Worm (Caenorhabditis elegans) whole organism, L4 larva: Measurements from ENCODE around the gene ekl-5.

ENCODE experiments used
- D1046.2 ChIP-seq: fragments of 200-800 bp; sonication (Bioruptor generic); IDR thresholded peaks from 2 replicates; pipeline ENCODE4 v1.3.6; 2022; ENCODE audit warnings: missing genetic modification characterization, missing compliant biosample characterization
- F26F4.8 ChIP-seq: fragments of 200-800 bp; sonication (Bioruptor generic); conservative IDR thresholded peaks from 2 replicates; pipeline ENCODE4 v1.3.6; 2022; ENCODE audit warnings: missing genetic modification characterization, missing compliant biosample characterization
- F44E2.7 ChIP-seq: fragments of 200-800 bp; sonication (Bioruptor generic); IDR thresholded peaks from 2 replicates; pipeline ENCODE4 v2.1.2; 2022; ENCODE audit warnings: missing genetic modification characterization, missing compliant biosample characterization
- T20F7.1 ChIP-seq: fragments of 200-800 bp; sonication (Bioruptor generic); optimal IDR thresholded peaks from 2 replicates; lab custom pipeline; 2018; ENCODE audit warnings: mild to moderate bottlenecking, missing genetic modification characterization, missing compliant biosample characterization
- Y105C5A.15 ChIP-seq: fragments of 200-800 bp; sonication (Bioruptor generic); IDR thresholded peaks from 2 replicates; pipeline ENCODE4 v1.3.6; 2022; ENCODE audit warnings: missing genetic modification characterization, missing compliant biosample characterization
- ama-1 ChIP-seq: fragments of 150-350 bp; optimal IDR thresholded peaks from 2 replicates; lab custom pipeline; 2014; ENCODE audit warnings: inconsistent platforms, mixed read lengths
- ceh-28 ChIP-seq: fragments of 150-350 bp; optimal IDR thresholded peaks from 2 replicates; lab custom pipeline; 2014; ENCODE audit warnings: missing biosample characterization, missing genetic modification reagents, missing genetic modification characterization
- ceh-44 ChIP-seq: fragments of 200-800 bp; sonication (Bioruptor generic); IDR thresholded peaks from 2 replicates; pipeline ENCODE4 v1.3.6; 2022; ENCODE audit warnings: missing genetic modification reagents, missing genetic modification characterization, missing compliant biosample characterization
- ctbp-1 ChIP-seq: fragments of 200-800 bp; sonication (Bioruptor generic); IDR thresholded peaks from 2 replicates; pipeline ENCODE4 v1.3.6; 2022; ENCODE audit warnings: missing genetic modification reagents, missing genetic modification characterization, missing compliant biosample characterization
- daf-16 ChIP-seq, 3 experiments: sonication (generic microtip); optimal IDR thresholded peaks; 2 replicates each; lab custom pipeline; 2016 to 2017; ENCODE audit warnings: missing genetic modification characterization in 3 of 3, missing genetic modification reagents in 3 of 3, mild to moderate bottlenecking in 2 of 3, missing compliant biosample characterization in 2 of 3, missing biosample characterization in 1 of 3, moderate library complexity in 1 of 3
- dmd-6 ChIP-seq: fragments of 200-800 bp; sonication (Bioruptor generic); IDR thresholded peaks from 2 replicates; pipeline ENCODE4 v1.3.6; 2022; ENCODE audit warnings: missing genetic modification reagents, missing genetic modification characterization, missing compliant biosample characterization
- duxl-1 ChIP-seq: sonication (generic microtip); optimal IDR thresholded peaks from 2 replicates; lab custom pipeline; 2016; ENCODE audit warnings: mild to moderate bottlenecking, missing genetic modification characterization, moderate library complexity, missing compliant biosample characterization; ENCODE audit not compliant: poor library complexity
- egl-43 ChIP-seq: fragments of 200-800 bp; sonication (Bioruptor generic); IDR thresholded peaks from 2 replicates; pipeline ENCODE4 v1.3.6; 2022; ENCODE audit warnings: missing genetic modification reagents, missing genetic modification characterization, missing compliant biosample characterization
- fos-1 ChIP-seq: fragments of 150-350 bp; optimal IDR thresholded peaks from 2 replicates; lab custom pipeline; 2014; ENCODE audit warnings: missing biosample characterization, missing genetic modification characterization
- gei-8 ChIP-seq: fragments of 200-800 bp; sonication (Bioruptor generic); optimal IDR thresholded peaks from 2 replicates; lab custom pipeline; 2018; ENCODE audit warnings: mild to moderate bottlenecking, missing genetic modification characterization, missing compliant biosample characterization
- hmg-1.1 ChIP-seq: fragments of 200-800 bp; sonication (Bioruptor generic); IDR thresholded peaks from 2 replicates; pipeline ENCODE4 v1.3.6; 2022; ENCODE audit warnings: missing genetic modification reagents, missing genetic modification characterization, missing compliant biosample characterization
- lin-13 ChIP-seq: fragments of 150-350 bp; optimal IDR thresholded peaks from 2 replicates; lab custom pipeline; 2014; ENCODE audit warnings: missing biosample characterization, missing genetic modification reagents, missing genetic modification characterization
- lin-29 ChIP-seq: fragments of 200-800 bp; sonication (Bioruptor generic); IDR thresholded peaks from 2 replicates; pipeline ENCODE4 v1.3.6; 2022; ENCODE audit warnings: missing genetic modification reagents, missing genetic modification characterization, missing compliant biosample characterization
- lin-39 ChIP-seq: fragments of 150-350 bp; optimal IDR thresholded peaks from 2 replicates; lab custom pipeline; 2014; ENCODE audit warnings: missing biosample characterization, missing genetic modification reagents, missing genetic modification characterization
- lir-3 ChIP-seq: sonication (generic microtip); optimal IDR thresholded peaks from 2 replicates; lab custom pipeline; 2016; ENCODE audit warnings: mild to moderate bottlenecking, missing genetic modification characterization, missing compliant biosample characterization
- lsy-2 ChIP-seq, 2 experiments: fragments of 150-350 bp in 1 of 2; sonication (generic microtip) in 1 of 2; optimal IDR thresholded peaks; 2 replicates each; lab custom pipeline; 2014 to 2017; ENCODE audit warnings: missing biosample characterization in 2 of 2, missing genetic modification characterization in 2 of 2
- mdt-29 ChIP-seq: fragments of 200-800 bp; sonication (Bioruptor generic); IDR thresholded peaks from 2 replicates; pipeline ENCODE4 v1.3.6; 2022; ENCODE audit warnings: missing genetic modification reagents, missing genetic modification characterization, missing compliant biosample characterization
- mes-2 ChIP-seq: sonication (generic microtip); optimal IDR thresholded peaks from 2 replicates; lab custom pipeline; 2016; ENCODE audit warnings: missing genotype, mild to moderate bottlenecking, missing genetic modification characterization, missing compliant biosample characterization; ENCODE audit not compliant: poor library complexity, severe bottlenecking
- mxl-2 ChIP-seq: fragments of 200-800 bp; sonication (Bioruptor generic); conservative IDR thresholded peaks from 2 replicates; pipeline ENCODE4 v1.3.6; 2022; ENCODE audit warnings: missing genetic modification reagents, missing genetic modification characterization, missing compliant biosample characterization
- nhr-10 ChIP-seq: fragments of 150-350 bp; optimal IDR thresholded peaks from 2 replicates; lab custom pipeline; 2014; ENCODE audit warnings: missing biosample characterization, missing genetic modification characterization
- nhr-237 ChIP-seq: sonication (generic microtip); optimal IDR thresholded peaks from 2 replicates; lab custom pipeline; 2017; ENCODE audit warnings: missing biosample characterization, missing genetic modification characterization
- nhr-28 ChIP-seq: fragments of 150-350 bp; optimal IDR thresholded peaks from 2 replicates; lab custom pipeline; 2014; ENCODE audit warnings: missing biosample characterization, missing genetic modification characterization
- nhr-41 ChIP-seq: fragments of 200-800 bp; sonication (Bioruptor generic); IDR thresholded peaks from 2 replicates; pipeline ENCODE4 v1.3.6; 2022; ENCODE audit warnings: missing genetic modification reagents, missing genetic modification characterization, missing compliant biosample characterization
- nhr-6 ChIP-seq: fragments of 150-350 bp; optimal IDR thresholded peaks from 2 replicates; lab custom pipeline; 2014; ENCODE audit warnings: missing biosample characterization, missing genetic modification characterization
- php-3 ChIP-seq: fragments of 200-800 bp; sonication (Bioruptor generic); IDR thresholded peaks from 2 replicates; pipeline ENCODE4 v1.3.6; 2022; ENCODE audit warnings: missing genetic modification reagents, missing genetic modification characterization, missing compliant biosample characterization
- saeg-2 ChIP-seq: fragments of 200-800 bp; sonication (Bioruptor generic); IDR thresholded peaks from 2 replicates; pipeline ENCODE4 v1.3.6; 2022; ENCODE audit warnings: missing genetic modification reagents, missing genetic modification characterization, missing compliant biosample characterization
- set-16 ChIP-seq: fragments of 200-800 bp; sonication (Bioruptor generic); IDR thresholded peaks from 2 replicates; pipeline ENCODE4 v1.3.6; 2022; ENCODE audit warnings: missing genetic modification reagents, missing genetic modification characterization, missing compliant biosample characterization
- snpc-1.2 ChIP-seq: fragments of 200-800 bp; sonication (Bioruptor generic); IDR thresholded peaks from 2 replicates; pipeline ENCODE4 v1.3.6; 2022; ENCODE audit warnings: missing genetic modification reagents, missing genetic modification characterization, missing compliant biosample characterization
- snpc-4 ChIP-seq: fragments of 150-350 bp; optimal IDR thresholded peaks from 2 replicates; lab custom pipeline; 2014; ENCODE audit warnings: missing biosample characterization, missing genetic modification characterization
- spr-1 ChIP-seq: sonication (generic microtip); optimal IDR thresholded peaks from 2 replicates; lab custom pipeline; 2016; ENCODE audit warnings: mild to moderate bottlenecking, missing genetic modification characterization, missing compliant biosample characterization
- unc-39 ChIP-seq: sonication (generic microtip); optimal IDR thresholded peaks from 2 replicates; lab custom pipeline; 2017; ENCODE audit warnings: missing biosample characterization, missing genetic modification characterization
- unc-62 ChIP-seq, 3 experiments: fragments of 150-350 bp in 1 of 3; sonication (generic microtip); optimal IDR thresholded peaks in 2 of 3; peaks in 1 of 3; 1 replicate in 1 of 3; 2 replicates in 2 of 3; lab custom pipeline; 2014 to 2017; ENCODE audit warnings: missing biosample characterization in 3 of 3, missing genetic modification characterization in 3 of 3, missing genetic modification reagents in 3 of 3, missing genotype in 1 of 3
- zag-1 ChIP-seq: fragments of 150-350 bp; optimal IDR thresholded peaks from 2 replicates; lab custom pipeline; 2014; ENCODE audit warnings: missing biosample characterization, missing genetic modification characterization
- zfp-2 ChIP-seq: sonication (generic microtip); optimal IDR thresholded peaks from 2 replicates; lab custom pipeline; 2016; ENCODE audit warnings: mild to moderate bottlenecking, missing genetic modification characterization, missing compliant biosample characterization
- zfp-3 ChIP-seq: fragments of 200-800 bp; sonication (Bioruptor generic); conservative IDR thresholded peaks from 2 replicates; pipeline ENCODE4 v1.3.6; 2022; ENCODE audit warnings: missing genetic modification reagents, missing genetic modification characterization, missing compliant biosample characterization
- ztf-7 ChIP-seq: fragments of 150-350 bp; optimal IDR thresholded peaks from 2 replicates; lab custom pipeline; 2014; ENCODE audit warnings: missing biosample characterization, missing genetic modification characterization

Gene ekl-5

DNA sequence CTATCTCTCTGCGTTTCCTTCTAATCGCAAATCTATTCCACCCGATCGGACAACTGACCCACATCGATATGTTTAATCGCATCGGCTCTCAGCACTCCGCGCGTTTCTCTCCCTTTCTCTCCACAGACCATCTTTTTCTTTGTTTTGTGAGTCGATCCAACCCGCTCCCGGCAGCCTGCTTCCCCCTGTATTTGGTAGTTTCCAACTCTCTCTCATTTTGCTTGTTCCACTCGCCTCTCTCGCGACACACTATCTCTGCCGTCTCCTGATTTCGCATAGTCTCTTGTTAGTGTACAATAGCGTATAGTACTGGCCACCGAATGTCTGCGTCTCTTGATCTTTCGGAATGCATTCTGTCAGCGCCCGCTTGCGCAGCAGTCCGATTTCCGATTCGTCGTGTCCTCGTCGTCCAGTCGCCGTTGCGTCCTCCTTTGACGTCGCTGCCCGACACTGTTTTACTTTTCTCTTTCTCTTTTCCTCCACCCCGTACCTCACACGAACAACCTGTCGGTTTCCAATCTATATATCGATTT is 33.7 kb upstream of the ekl-5 start (continued):
- TF ChIP-seq ceh-44 (GFP tag; lab: Robert Waterston, UW) (no peak), zag-1 (no peak), mes-2 (tag; lab: Kevin White, UChicago) (peak; percentile 50), egl-43 (GFP tag; lab: Robert Waterston, UW) (peak; percentile 47; the same call in 1 of the 2 replicates), daf-16 (GFP tag; optimal IDR thresholded peaks at IDR 0.05; lab: Kevin White, UChicago) (no peak), daf-16 (tag; optimal IDR thresholded peaks at IDR 0.05; lab: Kevin White, UChicago) (peak; percentile 39), Y105C5A.15 (GFP tag; lab: Robert Waterston, UW) (no peak), gei-8 (GFP tag; lab: Kevin White, UChicago) (no peak), lin-29 (GFP tag; lab: Robert Waterston, UW) (0 out of 2 replicates have a peak, but pooled peaks have one; percentile 33), D1046.2 (GFP tag; lab: Robert Waterston, UW) (0 out of 2 replicates have a peak, but pooled peaks have one; percentile 55), nhr-10 (tag; lab: Kevin White, UChicago) (peak; percentile 14), ztf-7 (tag; lab: Kevin White, UChicago) (no peak), nhr-28 (tag; lab: Kevin White, UChicago) (peak; percentile 56), ctbp-1 (no peak), saeg-2 (GFP tag; lab: Robert Waterston, UW) (no peak), ceh-28 (tag; lab: Kevin White, UChicago) (peak; percentile 51), F44E2.7 (no peak)

DNA sequence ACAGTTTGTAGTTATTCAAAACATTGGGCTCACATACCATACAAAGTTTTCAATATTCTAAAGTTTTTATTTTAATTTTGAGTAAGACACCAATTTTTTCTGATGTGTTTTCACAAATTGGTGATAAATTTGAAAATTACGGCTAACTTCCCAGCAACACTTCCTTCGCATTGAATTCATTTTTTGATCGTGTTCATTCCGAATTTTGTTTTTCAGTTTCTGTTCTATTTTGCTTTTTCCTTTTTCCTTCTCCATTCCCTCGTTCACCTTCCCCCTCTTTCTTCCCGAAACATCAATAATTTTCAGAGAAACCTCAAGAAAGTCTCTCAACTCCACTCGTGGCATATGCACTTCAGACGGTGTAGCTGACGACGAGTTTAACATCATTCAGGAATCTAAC is 31.8 kb upstream of the ekl-5 start, which contains the start of gene alg-1:
alg-1 (plus strand) TSS at position 301 of the 400 bp plus-strand sequence.
- TF ChIP-seq duxl-1 (tag; lab: Kevin White, UChicago) (no peak), lir-3 (tag; lab: Kevin White, UChicago) (no peak), zag-1 (no peak), snpc-4 (no peak), Y105C5A.15 (GFP tag; lab: Robert Waterston, UW) (no peak), ceh-44 (GFP tag; lab: Robert Waterston, UW) (no peak), zfp-2 (no peak), lsy-2 (tag; optimal IDR thresholded peaks at IDR 0.05; lab: Kevin White, UChicago) (no peak), dmd-6 (no peak), nhr-6 (tag; lab: Kevin White, UChicago) (no peak), saeg-2 (GFP tag; lab: Robert Waterston, UW) (no peak), zfp-3 (GFP tag; lab: Robert Waterston, UW) (no peak), nhr-41 (GFP tag; lab: Robert Waterston, UW) (no peak), lin-29 (GFP tag; lab: Robert Waterston, UW) (no peak), lin-39 (no peak)

DNA sequence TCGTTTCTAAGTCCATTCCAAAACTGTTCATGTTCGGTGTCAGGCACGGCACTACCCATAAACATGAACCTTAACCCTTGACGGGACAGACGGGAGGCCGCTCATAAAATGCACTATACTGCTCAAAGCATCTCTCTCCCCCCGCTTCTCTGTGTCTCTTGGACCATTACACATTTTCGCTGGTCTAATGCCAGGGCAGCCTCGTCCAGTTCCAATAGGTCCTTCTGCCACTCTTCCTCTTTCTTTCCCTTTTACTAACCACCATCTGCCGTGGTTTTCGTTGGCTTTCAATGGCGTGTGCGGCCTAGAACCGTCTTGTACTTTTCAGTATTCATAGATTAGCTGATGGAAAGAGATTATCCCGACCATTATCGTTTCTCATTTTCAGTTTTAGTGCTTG is 31.2 kb upstream of the ekl-5 start:
- TF ChIP-seq F26F4.8 (GFP tag; lab: Robert Waterston, UW) (no peak), egl-43 (GFP tag; lab: Robert Waterston, UW) (peak; percentile 65), mes-2 (tag; lab: Kevin White, UChicago) (peak; percentile 14), spr-1 (tag; lab: Kevin White, UChicago) (no peak), lin-13 (GFP tag; lab: Kevin White, UChicago) (no peak), mxl-2 (no peak), daf-16 (GFP tag; optimal IDR thresholded peaks at IDR 0.05; lab: Kevin White, UChicago) (no peak), daf-16 (tag; optimal IDR thresholded peaks at IDR 0.05; lab: Kevin White, UChicago) (no peak), ztf-7 (tag; lab: Kevin White, UChicago) (no peak), T20F7.1 (GFP tag; lab: Kevin White, UChicago) (no peak), unc-39 (tag; lab: Kevin White, UChicago) (no peak), hmg-1.1 (peak; percentile 47; the same call in 1 of the 2 replicates), nhr-237 (tag; lab: Kevin White, UChicago) (no peak), unc-62 (GFP tag; optimal IDR thresholded peaks at IDR 0.05 in 1 of 2; lab: Kevin White, UChicago) (peak in 1 of 2 experiments; percentile 72), unc-62 (tag; optimal IDR thresholded peaks at IDR 0.05; lab: Kevin White, UChicago) (no peak), ama-1 (lab: Kevin White, UChicago) (no peak), dmd-6 (no peak), Y105C5A.15 (GFP tag; lab: Robert Waterston, UW) (no peak), fos-1 (no peak), snpc-1.2 (GFP tag; lab: Robert Waterston, UW) (no peak), mdt-29 (GFP tag; lab: Robert Waterston, UW) (no peak), php-3 (GFP tag; lab: Robert Waterston, UW) (0 out of 2 replicates have a peak, but pooled peaks have one; percentile 34), set-16 (no peak)
